Fruit fly (Drosophila melanogaster): ENCODE measurements around the gene CG1113.

The CG1113 gene

DNA sequence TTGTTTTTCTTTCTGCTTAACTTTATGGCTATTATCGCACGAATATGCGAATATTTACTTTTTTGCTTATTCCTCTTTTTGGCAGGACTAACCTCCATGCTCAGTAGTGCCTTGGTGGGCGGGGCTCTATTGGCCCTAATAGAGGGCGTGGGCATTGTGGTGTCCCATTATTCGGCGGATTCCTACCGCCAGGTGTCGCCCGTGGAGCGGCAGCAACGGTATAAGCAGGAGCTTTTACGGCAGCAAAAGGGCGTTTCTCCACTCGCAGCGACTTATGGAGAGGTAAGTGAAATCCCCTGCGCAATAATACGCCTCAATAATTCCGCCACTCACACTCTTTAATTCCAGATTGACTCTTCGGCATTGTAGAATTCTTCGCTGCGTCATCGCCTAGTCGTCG is 47.7 kb downstream of the CG1113 start (continued):
- TF ChIP-seq danr (GFP tag; IDR thresholded peaks at IDR 0.05) (no peak), TFAM (GFP tag; optimal IDR thresholded peaks at IDR 0.05) (no peak), Scr (GFP tag; IDR thresholded peaks at IDR 0.05; ENCODE audit: partially characterized antibody) (no peak), CG11247 (GFP tag; IDR thresholded peaks at IDR 0.05) (peak; percentile 60), bigmax (GFP tag; optimal IDR thresholded peaks at IDR 0.05) (no peak), unpg (GFP tag; optimal IDR thresholded peaks at IDR 0.05) (peak; percentile 12), dan (GFP tag; IDR thresholded peaks at IDR 0.05) (no peak), CG7987 (GFP tag; optimal IDR thresholded peaks at IDR 0.05) (no peak), kah (GFP tag; optimal IDR thresholded peaks at IDR 0.05) (peak; percentile 34), pum (GFP tag; optimal IDR thresholded peaks at IDR 0.05) (peak; percentile 7), CG3407 (GFP tag; optimal IDR thresholded peaks at IDR 0.05) (no peak), Hand (GFP tag; optimal IDR thresholded peaks at IDR 0.05) (no peak), CG14860 (GFP tag; IDR thresholded peaks at IDR 0.05; ENCODE audit: partially characterized antibody) (no peak), shn (GFP tag; optimal IDR thresholded peaks at IDR 0.05) (no peak), CG31388 (GFP tag; optimal IDR thresholded peaks at IDR 0.05) (no peak), Nf-YA (GFP tag; IDR thresholded peaks at IDR 0.05) (no peak), CG17568 (GFP tag; optimal IDR thresholded peaks at IDR 0.05) (no peak), zen2 (GFP tag; IDR thresholded peaks at IDR 0.05; ENCODE audit: partially characterized antibody) (no peak), Fer3 (tag; optimal IDR thresholded peaks at IDR 0.05) (no peak), exex (tag; optimal IDR thresholded peaks at IDR 0.05) (no peak), Kr (GFP tag; optimal IDR thresholded peaks at IDR 0.05) (no peak), pb (GFP tag; optimal IDR thresholded peaks at IDR 0.05) (peak; percentile 0), Elba2 (GFP tag; optimal IDR thresholded peaks at IDR 0.05) (no peak), lab (GFP tag; optimal IDR thresholded peaks at IDR 0.05) (peak; percentile 74), CG13894 (tag; optimal IDR thresholded peaks at IDR 0.05) (peak; percentile 52), cwo (GFP tag; optimal IDR thresholded peaks at IDR 0.05) (no peak), zfh2 (GFP tag; optimal IDR thresholded peaks at IDR 0.05) (no peak), Chrac-16 (GFP tag; optimal IDR thresholded peaks at IDR 0.05) (peak; percentile 24)

DNA sequence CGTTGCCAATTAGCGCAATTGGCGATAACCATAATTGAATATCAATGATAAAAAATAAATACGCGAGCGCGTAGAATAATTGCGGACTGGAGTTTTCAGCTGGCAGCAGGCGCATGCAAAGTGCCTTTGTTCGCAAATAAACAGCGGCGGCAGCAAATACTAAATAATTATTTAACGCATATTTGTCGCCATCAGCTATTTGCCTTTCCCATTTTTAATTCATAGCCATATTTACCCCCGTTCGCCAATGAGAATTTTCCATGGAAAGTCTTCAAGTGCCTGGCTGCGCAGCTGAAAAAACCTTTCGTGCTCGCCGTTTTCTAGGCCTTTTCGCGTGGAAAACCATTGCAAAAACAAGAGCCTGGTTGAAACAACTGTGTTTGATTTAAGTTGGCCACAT is 49.0 kb downstream of the CG1113 start:
- TF ChIP-seq CG7556 (GFP tag; optimal IDR thresholded peaks at IDR 0.05) = peak; percentile 21
- no peak for TF ChIP-seq sim (GFP tag; IDR thresholded peaks at IDR 0.05)
- TF ChIP-seq CG3281 (GFP tag; optimal IDR thresholded peaks at IDR 0.05) = peak; percentile 51
- peak; percentile 18 for TF ChIP-seq cwo (GFP tag; optimal IDR thresholded peaks at IDR 0.05)
- peak; percentile 34 for TF ChIP-seq CG6813 (GFP tag; optimal IDR thresholded peaks at IDR 0.05)
- TF ChIP-seq NFAT (GFP tag; IDR thresholded peaks at IDR 0.05) = 0 out of 2 replicates have a peak, but pooled peaks have one; percentile 29
- peak; percentile 8 for TF ChIP-seq CG6854 (GFP tag; optimal IDR thresholded peaks at IDR 0.05)
- peak; percentile 57 for TF ChIP-seq Med (GFP tag)
- no peak for TF ChIP-seq pb (GFP tag; optimal IDR thresholded peaks at IDR 0.05)
- peak; percentile 36 for TF ChIP-seq schlank (tag; optimal IDR thresholded peaks at IDR 0.05)
- peak; percentile 29 for TF ChIP-seq BtbVII (GFP tag; optimal IDR thresholded peaks at IDR 0.05)
- peak; percentile 75 for TF ChIP-seq CG18599 (GFP tag; optimal IDR thresholded peaks at IDR 0.05)
- peak; percentile 21 for TF ChIP-seq PHDP (tag; optimal IDR thresholded peaks at IDR 0.05)
- TF ChIP-seq pho (GFP tag; optimal IDR thresholded peaks at IDR 0.05) = peak; percentile 30
- TF ChIP-seq lbe (GFP tag; optimal IDR thresholded peaks at IDR 0.05) = peak; percentile 22
- TF ChIP-seq Meics (GFP tag; optimal IDR thresholded peaks at IDR 0.05) = peak; percentile 59
- TF ChIP-seq Hmr (GFP tag; optimal IDR thresholded peaks at IDR 0.05) = peak; percentile 58
- no peak for TF ChIP-seq HLH4C (GFP tag; IDR thresholded peaks at IDR 0.05; ENCODE audit: partially characterized antibody)
- peak; percentile 46 for TF ChIP-seq CG2678 (tag; optimal IDR thresholded peaks at IDR 0.05)
- peak; percentile 67 for TF ChIP-seq rib (GFP tag; IDR thresholded peaks at IDR 0.05)
- TF ChIP-seq hb (GFP tag; IDR thresholded peaks at IDR 0.05; ENCODE audit: partially characterized antibody) = 0 out of 3 replicates have a peak, but pooled peaks have one; percentile 11
- peak; percentile 78 for TF ChIP-seq lab (GFP tag; optimal IDR thresholded peaks at IDR 0.05)
- TF ChIP-seq CG12659 (GFP tag; optimal IDR thresholded peaks at IDR 0.05) = peak; percentile 15
- TF ChIP-seq CG13894 (tag; optimal IDR thresholded peaks at IDR 0.05) = peak; percentile 15
- peak; percentile 3 for TF ChIP-seq exex (tag; optimal IDR thresholded peaks at IDR 0.05)
- peak; percentile 31 for TF ChIP-seq CG13296 (GFP tag; optimal IDR thresholded peaks at IDR 0.05)

All from whole organism, embryonic.